Worm (Caenorhabditis elegans) whole organism, late embryonic: ENCODE results near the gene ZK652.8.

Source experiments
- nhr-11 ChIP-seq: fragments of 150-350 bp; optimal IDR thresholded peaks from 2 replicates; lab custom pipeline; 2014; ENCODE audit warnings: missing biosample characterization, missing genetic modification characterization
- nhr-232 ChIP-seq: sonication (generic microtip); optimal IDR thresholded peaks from 2 replicates; lab custom pipeline; 2016; ENCODE audit warnings: missing genetic modification characterization, missing compliant biosample characterization
- syd-9 ChIP-seq: sonication (generic microtip); optimal IDR thresholded peaks from 2 replicates; lab custom pipeline; 2016; ENCODE audit warnings: mild to moderate bottlenecking, missing genetic modification characterization, moderate library complexity, missing compliant biosample characterization

- TF ChIP-seq nhr-232 (tag; lab: Kevin White, UChicago) (no peak), nhr-11 (no peak), syd-9 (tag; lab: Kevin White, UChicago) (no peak)
Measured at ce11 chrIII:7805253-7805652, 38.2 kb downstream of the ZK652.8 start.
